Fruit fly (Drosophila melanogaster) whole organism, pupa: ENCODE results near the gene Qtzl.

ENCODE experiments used
- CG12605 ChIP-seq: fragments of 200-800 bp; sonication (Bioruptor generic); IDR thresholded peaks from 2 replicates; pipeline ENCODE4 v1.3.6; 2022; ENCODE audit warnings: missing biosample characterization, missing genetic modification characterization
- CG14655 ChIP-seq: fragments of 200-800 bp; sonication (Bioruptor generic); optimal IDR thresholded peaks from 3 replicates; lab custom pipeline; 2017; ENCODE audit warnings: mild to moderate bottlenecking, missing biosample characterization, missing genetic modification reagents, missing genetic modification characterization
- CG32121 ChIP-seq: fragments of 200-800 bp; sonication (Bioruptor generic); IDR thresholded peaks from 2 replicates; pipeline ENCODE4 v1.3.6; 2022; ENCODE audit warnings: missing biosample characterization, missing genetic modification characterization
- CG4496 ChIP-seq: fragments of 200-800 bp; sonication (Bioruptor generic); IDR thresholded peaks from 3 replicates; pipeline ENCODE4 v1.3.6; 2022; ENCODE audit warnings: missing biosample characterization, missing genetic modification characterization
- CG8159 ChIP-seq: fragments of 200-800 bp; sonication (Bioruptor generic); optimal IDR thresholded peaks from 3 replicates; lab custom pipeline; 2018; ENCODE audit warnings: missing biosample characterization, mild to moderate bottlenecking, missing genetic modification characterization, moderate library complexity
- CG9948 ChIP-seq: fragments of 200-800 bp; sonication (Bioruptor generic); optimal IDR thresholded peaks from 2 replicates; lab custom pipeline; 2018; ENCODE audit warnings: missing biosample characterization, mild to moderate bottlenecking, missing genetic modification characterization, moderate library complexity
- D1 ChIP-seq: fragments of 200-800 bp; sonication (Bioruptor generic); optimal IDR thresholded peaks from 2 replicates; lab custom pipeline; 2018; ENCODE audit warnings: missing biosample characterization, mild to moderate bottlenecking, missing genetic modification characterization, moderate library complexity
- EcR ChIP-seq: fragments of 200-800 bp; sonication (Bioruptor generic); optimal IDR thresholded peaks from 3 replicates; lab custom pipeline; 2019; ENCODE audit warnings: missing biosample characterization, missing genetic modification characterization, mild to moderate bottlenecking, moderate library complexity, missing genetic modification reagents
- Pif1A ChIP-seq: fragments of 200-800 bp; sonication (Bioruptor generic); optimal IDR thresholded peaks from 3 replicates; lab custom pipeline; 2016; ENCODE audit warnings: missing biosample characterization, missing genetic modification characterization
- Pif1B ChIP-seq: fragments of 200-800 bp; sonication (Bioruptor generic); optimal IDR thresholded peaks from 3 replicates; lab custom pipeline; 2016; ENCODE audit warnings: missing biosample characterization, missing genetic modification characterization
- fd96Ca ChIP-seq: fragments of 200-800 bp; sonication (Bioruptor generic); IDR thresholded peaks from 3 replicates; pipeline ENCODE4 v1.3.6; 2022; ENCODE audit warnings: missing biosample characterization, missing genetic modification characterization
- gl ChIP-seq: fragments of 200-800 bp; sonication (Bioruptor generic); optimal IDR thresholded peaks from 2 replicates; lab custom pipeline; 2018; ENCODE audit warnings: missing biosample characterization, mild to moderate bottlenecking, missing genetic modification characterization

DNA sequence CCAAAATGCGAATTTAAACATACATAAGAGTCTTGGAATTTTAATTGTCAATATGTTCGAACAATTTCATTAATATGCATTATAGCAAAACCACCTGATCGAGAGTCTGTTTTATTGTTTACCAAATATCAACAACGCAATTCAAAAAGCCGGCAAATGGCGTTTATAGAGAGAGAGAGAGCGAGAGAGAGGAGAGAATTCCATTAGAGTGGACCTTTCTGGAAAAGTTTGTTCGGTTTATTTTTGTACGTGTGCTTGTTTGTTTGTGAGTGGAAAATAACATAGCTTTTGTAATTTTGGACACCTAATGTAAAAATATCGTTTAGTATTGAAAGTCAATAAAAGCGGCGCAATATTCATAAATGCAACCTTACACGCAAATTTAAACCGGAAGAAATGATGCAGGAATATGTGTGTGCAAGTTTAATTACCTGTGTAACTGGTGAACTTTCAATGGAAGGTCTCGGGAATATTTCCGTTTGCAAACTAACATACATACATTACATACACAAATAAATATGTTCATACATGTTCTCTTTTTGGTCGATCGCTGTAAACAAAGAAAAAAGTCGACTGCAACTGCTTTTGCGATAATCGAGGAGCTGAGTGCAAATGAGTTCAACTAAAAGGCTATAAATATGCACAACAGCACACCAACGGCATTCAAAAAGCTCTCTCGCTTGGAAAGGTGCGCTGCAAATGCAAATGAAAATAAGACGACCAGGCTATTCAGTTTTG, 49.2 kb downstream of the Qtzl start, which contains the start of gene CG6785:
- TF ChIP-seq CG12605 (peak; percentile 63), CG9948 (peak; percentile 60), EcR (GFP tag; lab: Kevin White, UChicago) (peak; percentile 95), CG4496 (GFP tag; lab: Robert Waterston, UW) (peak; percentile 90), fd96Ca (peak; percentile 81; the same call in 2 of the 3 replicates), CG8159 (tag; lab: Kevin White, UChicago) (peak; percentile 99), CG14655 (no peak), Pif1B (GFP tag; lab: Kevin White, UChicago) (peak; percentile 82), D1 (tag; lab: Kevin White, UChicago) (peak; percentile 68), CG32121 (GFP tag; lab: Robert Waterston, UW) (peak; percentile 80), gl (tag; lab: Kevin White, UChicago) (peak; percentile 65), Pif1A (GFP tag; lab: Kevin White, UChicago) (peak; percentile 90)
